Worm (Caenorhabditis elegans) whole organism, midembryonic: ENCODE measurements around the gene F13D11.4.

Experiments
- T22C8.4 ChIP-seq: fragments of 200-800 bp; sonication (Bioruptor generic); IDR thresholded peaks from 2 replicates; pipeline ENCODE4 v1.3.6; 2022; ENCODE audit warnings: missing genetic modification characterization, missing compliant biosample characterization
- cog-1 ChIP-seq: sonication (generic microtip); optimal IDR thresholded peaks from 2 replicates; lab custom pipeline; 2016; ENCODE audit warnings: missing genetic modification characterization, missing compliant biosample characterization
- flt-1 ChIP-seq: fragments of 200-800 bp; sonication (Bioruptor generic); IDR thresholded peaks from 2 replicates; pipeline ENCODE4 v1.3.6; 2022; ENCODE audit warnings: missing genetic modification characterization, missing compliant biosample characterization
- klf-2 ChIP-seq: fragments of 200-800 bp; sonication (Bioruptor generic); conservative IDR thresholded peaks from 2 replicates; pipeline ENCODE4 v1.3.6; 2022; ENCODE audit warnings: missing genetic modification reagents, missing genetic modification characterization, missing compliant biosample characterization
- med-1 ChIP-seq: sonication (generic microtip); optimal IDR thresholded peaks from 2 replicates; lab custom pipeline; 2017; ENCODE audit warnings: missing genetic modification characterization, mild to moderate bottlenecking, missing compliant biosample characterization, antibody characterized with exemption, missing genetic modification reagents; ENCODE audit not compliant: insufficient read depth
- ref-1 ChIP-seq: fragments of 200-800 bp; sonication (Bioruptor generic); conservative IDR thresholded peaks from 2 replicates; pipeline ENCODE4 v1.3.6; 2022; ENCODE audit warnings: missing genetic modification reagents, missing genetic modification characterization, missing compliant biosample characterization
- tab-1 ChIP-seq: fragments of 200-800 bp; sonication (Bioruptor generic); IDR thresholded peaks from 2 replicates; pipeline ENCODE4 v1.3.6; 2022; ENCODE audit warnings: missing genetic modification characterization, missing compliant biosample characterization
- ztf-23 ChIP-seq: fragments of 200-800 bp; sonication (Bioruptor generic); IDR thresholded peaks from 2 replicates; pipeline ENCODE4 v1.3.6; 2022; ENCODE audit warnings: missing genetic modification reagents, missing genetic modification characterization, missing compliant biosample characterization
- ztf-29 ChIP-seq: fragments of 200-800 bp; sonication (Bioruptor generic); IDR thresholded peaks from 2 replicates; pipeline ENCODE4 v1.3.6; 2022; ENCODE audit warnings: missing genetic modification reagents, missing genetic modification characterization, missing compliant biosample characterization

F13D11.4 gene

DNA sequence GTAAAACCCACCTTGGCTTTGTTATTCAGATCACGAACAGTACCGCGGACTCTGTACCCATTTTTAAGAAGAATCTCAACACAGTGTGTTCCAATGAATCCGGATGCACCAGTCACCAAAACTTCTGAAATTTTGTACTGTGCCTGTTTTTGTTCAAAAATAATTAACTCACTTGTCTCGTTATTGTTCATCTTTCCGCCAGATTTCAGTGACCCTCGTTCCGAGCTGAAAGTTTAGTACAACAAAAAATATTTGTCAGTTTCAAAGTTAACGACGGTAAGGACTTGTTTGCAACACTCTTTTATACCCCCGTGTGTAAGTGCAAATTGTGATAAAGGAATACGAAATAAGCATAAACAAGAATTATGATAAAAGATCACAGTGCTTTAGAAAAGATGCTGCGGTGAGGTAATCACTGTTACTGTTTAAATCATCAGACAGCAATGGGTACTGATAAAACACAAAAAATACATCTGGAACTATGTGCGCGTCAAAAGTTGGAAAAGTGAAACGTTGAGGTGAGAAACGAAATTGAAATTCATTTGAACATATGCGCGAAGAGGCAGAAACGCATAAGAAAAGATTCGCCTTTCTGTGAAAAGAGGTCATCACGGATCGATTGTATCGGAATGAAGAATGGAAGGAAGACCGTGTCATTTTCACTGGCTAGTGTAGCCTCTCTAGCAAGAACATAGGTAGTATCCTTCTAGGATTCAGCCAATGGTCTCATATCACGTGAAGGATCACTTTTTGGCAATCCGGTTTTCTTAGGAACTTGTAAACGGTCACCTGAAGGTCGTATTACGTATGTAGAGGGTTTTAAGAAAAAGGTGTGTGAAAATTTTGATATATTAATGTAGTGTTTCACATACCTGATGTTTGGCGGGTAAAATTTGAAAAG is at the start of gene F13D11.4:
TSS of gene F13D11.4 (minus strand) at position 225 of the 901 bp plus-strand sequence.
- no peak for TF ChIP-seq klf-2 (GFP tag; lab: Robert Waterston, UW)
- no peak for TF ChIP-seq flt-1 (GFP tag; lab: Robert Waterston, UW)
- TF ChIP-seq ztf-23 (GFP tag; lab: Robert Waterston, UW): no peak
- TF ChIP-seq ref-1 (GFP tag; lab: Robert Waterston, UW): no peak
- TF ChIP-seq cog-1 (tag; lab: Kevin White, UChicago): no peak
- TF ChIP-seq T22C8.4: no peak
- no peak for TF ChIP-seq tab-1
- no peak for TF ChIP-seq ztf-29
- TF ChIP-seq med-1: no peak

DNA sequence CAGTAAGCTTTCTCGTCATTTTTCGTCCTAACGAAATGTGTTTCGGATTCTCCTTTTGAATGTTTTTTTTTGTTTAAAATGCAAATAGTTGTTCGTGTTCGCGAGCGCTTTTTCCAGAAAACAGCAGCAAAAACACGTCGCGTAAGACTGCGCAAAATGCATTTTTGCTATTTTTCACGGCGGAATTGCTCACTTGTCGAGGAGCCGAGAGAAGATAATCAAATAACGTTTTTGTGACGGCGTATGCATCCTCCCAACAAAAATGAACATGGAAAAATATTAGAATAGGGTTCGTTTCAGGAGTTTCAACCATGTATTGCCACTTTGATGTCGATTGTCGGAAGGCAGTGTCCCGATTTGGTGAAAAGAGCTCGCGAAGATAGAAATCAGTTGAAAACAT is 42.4 kb upstream of the F13D11.4 start:
- TF ChIP-seq ztf-29: no peak
- TF ChIP-seq ztf-23 (GFP tag; lab: Robert Waterston, UW): no peak
- TF ChIP-seq tab-1: no peak
- TF ChIP-seq ref-1 (GFP tag; lab: Robert Waterston, UW): no peak
- TF ChIP-seq med-1: no peak
- TF ChIP-seq cog-1 (tag; lab: Kevin White, UChicago): no peak
- no peak for TF ChIP-seq flt-1 (GFP tag; lab: Robert Waterston, UW)
- no peak for TF ChIP-seq klf-2 (GFP tag; lab: Robert Waterston, UW)
- TF ChIP-seq T22C8.4: no peak

DNA sequence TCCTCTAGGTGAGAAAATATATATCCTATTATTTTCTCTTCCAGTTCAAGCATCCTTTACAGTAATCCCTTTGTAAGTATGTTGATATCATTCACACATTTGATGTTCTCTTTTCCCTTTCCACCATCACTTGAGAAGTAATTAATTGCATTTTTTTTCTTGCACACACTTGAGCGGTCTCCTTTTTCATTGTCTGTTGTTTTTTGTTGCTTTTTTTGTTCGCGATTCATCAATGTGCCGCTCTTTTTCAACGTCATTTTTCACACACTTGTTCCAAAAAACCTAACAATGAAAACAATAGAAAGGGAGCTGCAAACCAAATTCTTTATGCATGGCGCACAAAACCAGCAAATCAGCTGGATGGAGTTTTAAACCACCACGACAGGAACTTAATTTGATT is 41.0 kb upstream of the F13D11.4 start, which contains the start of gene F49E10.4:
TSS of gene F49E10.4 (plus strand) at position 301 of the 400 bp plus-strand sequence.
- TF ChIP-seq ztf-23 (GFP tag; lab: Robert Waterston, UW): no peak
- no peak for TF ChIP-seq flt-1 (GFP tag; lab: Robert Waterston, UW)
- TF ChIP-seq med-1: no peak
- TF ChIP-seq cog-1 (tag; lab: Kevin White, UChicago): no peak
- no peak for TF ChIP-seq T22C8.4
- TF ChIP-seq klf-2 (GFP tag; lab: Robert Waterston, UW): no peak
- no peak for TF ChIP-seq tab-1
- no peak for TF ChIP-seq ztf-29
- no peak for TF ChIP-seq ref-1 (GFP tag; lab: Robert Waterston, UW)

DNA sequence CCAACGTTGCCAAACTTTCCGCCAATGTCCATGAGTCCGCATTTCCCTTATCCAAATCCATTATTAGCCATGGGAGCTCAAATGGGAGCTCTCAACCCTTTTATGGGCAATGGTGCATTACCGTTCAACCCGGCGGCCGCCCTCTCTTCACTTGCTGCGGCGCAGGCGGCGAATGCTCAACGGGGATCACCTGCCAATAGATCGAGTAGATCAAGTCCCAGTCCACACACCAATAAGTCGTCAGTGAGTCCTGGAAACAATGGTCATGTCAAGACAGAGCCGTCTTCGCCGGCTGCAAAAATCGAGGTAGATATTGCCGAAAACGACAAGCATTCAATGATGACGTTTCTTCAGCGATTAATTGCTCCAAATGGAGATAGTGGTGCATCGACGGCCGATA is 37.5 kb upstream of the F13D11.4 start:
- TF ChIP-seq tab-1 (no peak), flt-1 (GFP tag; lab: Robert Waterston, UW) (no peak), T22C8.4 (no peak), ztf-23 (GFP tag; lab: Robert Waterston, UW) (no peak), med-1 (no peak), ztf-29 (no peak), ref-1 (GFP tag; lab: Robert Waterston, UW) (no peak)

DNA sequence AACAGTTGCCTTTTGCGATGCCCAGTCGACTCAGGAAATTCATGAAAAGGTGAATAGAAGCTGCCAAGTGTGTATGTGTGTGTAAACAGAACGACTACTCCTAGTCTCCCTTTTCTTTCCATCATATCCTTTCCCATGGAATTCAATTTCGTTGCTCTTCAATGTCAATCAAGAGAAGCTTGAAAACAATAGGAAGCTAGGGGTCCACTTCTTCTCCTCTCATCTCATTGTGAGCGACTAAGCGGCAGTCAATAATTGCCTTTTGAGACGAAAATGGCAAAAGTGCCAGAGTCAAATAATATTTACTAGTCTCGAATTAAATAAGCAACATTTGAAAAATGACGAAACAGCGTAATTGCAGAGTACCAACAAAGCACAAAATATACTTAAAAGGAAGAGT is 35.0 kb upstream of the F13D11.4 start:
- TF ChIP-seq ztf-23 (GFP tag; lab: Robert Waterston, UW) (no peak), cog-1 (tag; lab: Kevin White, UChicago) (no peak), klf-2 (GFP tag; lab: Robert Waterston, UW) (no peak), flt-1 (GFP tag; lab: Robert Waterston, UW) (no peak), med-1 (no peak), tab-1 (no peak), ref-1 (GFP tag; lab: Robert Waterston, UW) (no peak), ztf-29 (no peak), T22C8.4 (no peak)

- no peak for TF ChIP-seq ztf-29
- no peak for TF ChIP-seq T22C8.4
- TF ChIP-seq cog-1 (tag; lab: Kevin White, UChicago): no peak
- no peak for TF ChIP-seq flt-1 (GFP tag; lab: Robert Waterston, UW)
- no peak for TF ChIP-seq tab-1
- no peak for TF ChIP-seq ref-1 (GFP tag; lab: Robert Waterston, UW)
- no peak for TF ChIP-seq ztf-23 (GFP tag; lab: Robert Waterston, UW)
- no peak for TF ChIP-seq med-1
- TF ChIP-seq klf-2 (GFP tag; lab: Robert Waterston, UW): no peak
These were observed 33.4 kb upstream of the F13D11.4 start for ce11 chrX:5868030-5868429.

DNA sequence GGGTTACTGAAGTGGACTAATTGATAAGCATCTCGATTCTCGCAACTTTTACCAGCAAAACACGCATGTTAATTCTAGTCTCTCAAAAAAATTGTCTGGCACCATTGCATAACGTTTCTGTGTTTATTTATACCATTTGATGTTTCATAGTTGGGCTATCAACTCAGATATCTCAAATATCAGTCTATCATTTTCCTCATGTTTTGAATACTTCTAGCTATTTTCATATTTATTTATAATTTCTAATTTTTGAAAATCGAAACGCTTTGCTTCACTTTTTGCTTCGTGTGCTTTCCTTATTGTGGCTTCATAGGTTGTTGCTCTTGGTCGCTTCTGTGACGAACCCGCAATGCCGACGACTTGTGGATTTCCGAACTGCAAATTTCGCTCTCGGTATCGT is 27.8 kb upstream of the F13D11.4 start, which contains the start of gene ctbp-1:
TSS of gene ctbp-1 (plus strand) at position 301 of the 400 bp plus-strand sequence.
- no peak for TF ChIP-seq klf-2 (GFP tag; lab: Robert Waterston, UW)
- no peak for TF ChIP-seq med-1
- no peak for TF ChIP-seq T22C8.4
- TF ChIP-seq ztf-23 (GFP tag; lab: Robert Waterston, UW): no peak
- TF ChIP-seq ref-1 (GFP tag; lab: Robert Waterston, UW): no peak
- no peak for TF ChIP-seq flt-1 (GFP tag; lab: Robert Waterston, UW)
- TF ChIP-seq tab-1: no peak
- no peak for TF ChIP-seq ztf-29
- TF ChIP-seq cog-1 (tag; lab: Kevin White, UChicago): no peak

DNA sequence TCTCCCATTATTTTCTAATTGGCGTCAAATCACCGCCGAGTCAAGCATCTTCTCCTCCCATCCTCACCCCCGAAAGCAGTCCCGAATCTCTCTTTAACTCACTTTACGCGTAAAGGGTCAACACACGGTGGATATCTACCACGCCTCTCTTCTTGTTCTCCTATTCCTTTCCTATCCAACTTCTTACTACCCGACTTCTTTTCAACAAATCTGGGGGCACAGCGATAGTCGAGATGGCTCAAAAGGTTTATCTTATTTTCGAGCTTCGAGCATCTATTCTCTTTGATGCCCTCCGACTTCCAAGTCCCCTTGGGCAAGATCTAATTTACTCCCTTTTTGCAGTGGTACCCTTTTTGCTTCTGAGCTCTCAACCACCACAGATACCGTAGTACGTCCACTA is 24.6 kb upstream of the F13D11.4 start:
- no peak for TF ChIP-seq flt-1 (GFP tag; lab: Robert Waterston, UW)
- TF ChIP-seq ref-1 (GFP tag; lab: Robert Waterston, UW): no peak
- no peak for TF ChIP-seq ztf-29
- no peak for TF ChIP-seq ztf-23 (GFP tag; lab: Robert Waterston, UW)
- no peak for TF ChIP-seq T22C8.4
- no peak for TF ChIP-seq tab-1
- no peak for TF ChIP-seq cog-1 (tag; lab: Kevin White, UChicago)
- TF ChIP-seq klf-2 (GFP tag; lab: Robert Waterston, UW): no peak
- no peak for TF ChIP-seq med-1

ce11 chrX:5854452-5855234 is 20.0 kb upstream of the F13D11.4 start:
- TF ChIP-seq cog-1 (tag; lab: Kevin White, UChicago): no peak
- no peak for TF ChIP-seq tab-1
- 0 out of 2 replicates have a peak, but pooled peaks have one; percentile 16 for TF ChIP-seq T22C8.4
- no peak for TF ChIP-seq ztf-29
- no peak for TF ChIP-seq med-1
- TF ChIP-seq ztf-23 (GFP tag; lab: Robert Waterston, UW): no peak
- no peak for TF ChIP-seq flt-1 (GFP tag; lab: Robert Waterston, UW)
- TF ChIP-seq ref-1 (GFP tag; lab: Robert Waterston, UW): no peak
